Fruit fly (Drosophila melanogaster) whole organism, prepupa: Measurements from ENCODE around the gene INPP5E.

Source experiments
- CG11762 ChIP-seq: fragments of 200-800 bp; sonication (Bioruptor generic); optimal IDR thresholded peaks from 3 replicates; lab custom pipeline; 2016; ENCODE audit warnings: missing biosample characterization, missing genetic modification characterization; ENCODE audit not compliant: insufficient read depth
- CG1621 ChIP-seq: fragments of 200-800 bp; sonication (Bioruptor generic); optimal IDR thresholded peaks from 3 replicates; lab custom pipeline; 2018; ENCODE audit warnings: missing biosample characterization, mild to moderate bottlenecking, missing genetic modification characterization
- CG31627 ChIP-seq: fragments of 200-800 bp; sonication (Bioruptor generic); optimal IDR thresholded peaks from 3 replicates; lab custom pipeline; 2016; ENCODE audit warnings: missing biosample characterization, missing genetic modification characterization
- CG34406 ChIP-seq: fragments of 200-800 bp; sonication (Bioruptor generic); optimal IDR thresholded peaks from 3 replicates; lab custom pipeline; 2016; ENCODE audit warnings: missing biosample characterization, missing genetic modification characterization
- CG4318 ChIP-seq: fragments of 200-800 bp; sonication (Bioruptor generic); optimal IDR thresholded peaks from 3 replicates; lab custom pipeline; 2017; ENCODE audit warnings: missing biosample characterization, mild to moderate bottlenecking, missing genetic modification characterization
- Eip75B ChIP-seq: fragments of 200-800 bp; sonication (Bioruptor generic); optimal IDR thresholded peaks from 3 replicates; lab custom pipeline; 2016; ENCODE audit warnings: missing biosample characterization, missing genetic modification characterization
- Ets96B ChIP-seq: fragments of 200-800 bp; optimal IDR thresholded peaks from 2 replicates; lab custom pipeline; 2019; ENCODE audit warnings: missing biosample characterization, mild to moderate bottlenecking, missing genetic modification characterization, moderate library complexity
- Sox102F ChIP-seq: fragments of 200-800 bp; sonication (Bioruptor generic); optimal IDR thresholded peaks from 2 replicates; lab custom pipeline; 2016; ENCODE audit warnings: missing biosample characterization, mild to moderate bottlenecking, missing genetic modification characterization
- Sox15 ChIP-seq: fragments of 200-800 bp; sonication (Bioruptor generic); optimal IDR thresholded peaks from 3 replicates; lab custom pipeline; 2016; ENCODE audit warnings: missing biosample characterization, missing genetic modification characterization
- dac ChIP-seq: fragments of 200-800 bp; sonication (Bioruptor generic); optimal IDR thresholded peaks from 2 replicates; lab custom pipeline; 2017; ENCODE audit warnings: missing biosample characterization, mild to moderate bottlenecking, missing genetic modification characterization
- lz ChIP-seq: fragments of 200-800 bp; sonication (Bioruptor generic); optimal IDR thresholded peaks from 3 replicates; lab custom pipeline; 2016; ENCODE audit warnings: missing biosample characterization, missing genetic modification characterization

The INPP5E gene

dm6 chr3L:12329549-12329948 lies 52.1 kb downstream of the INPP5E start:
- TF ChIP-seq CG31627: no peak
- TF ChIP-seq CG4318 (GFP tag; lab: Kevin White, UChicago): no peak
- no peak for TF ChIP-seq Eip75B
- TF ChIP-seq CG34406 (GFP tag; lab: Kevin White, UChicago): no peak
- TF ChIP-seq CG11762 (GFP tag; lab: Kevin White, UChicago): no peak
- no peak for TF ChIP-seq lz (GFP tag; lab: Kevin White, UChicago)
- no peak for TF ChIP-seq Sox15 (GFP tag; lab: Kevin White, UChicago)
- no peak for TF ChIP-seq CG1621 (tag; lab: Kevin White, UChicago)
- no peak for TF ChIP-seq dac
- no peak for TF ChIP-seq Ets96B
- TF ChIP-seq Sox102F: no peak
